Worm (Caenorhabditis elegans): ENCODE data around the gene ZC15.5.

Gene ZC15.5

DNA sequence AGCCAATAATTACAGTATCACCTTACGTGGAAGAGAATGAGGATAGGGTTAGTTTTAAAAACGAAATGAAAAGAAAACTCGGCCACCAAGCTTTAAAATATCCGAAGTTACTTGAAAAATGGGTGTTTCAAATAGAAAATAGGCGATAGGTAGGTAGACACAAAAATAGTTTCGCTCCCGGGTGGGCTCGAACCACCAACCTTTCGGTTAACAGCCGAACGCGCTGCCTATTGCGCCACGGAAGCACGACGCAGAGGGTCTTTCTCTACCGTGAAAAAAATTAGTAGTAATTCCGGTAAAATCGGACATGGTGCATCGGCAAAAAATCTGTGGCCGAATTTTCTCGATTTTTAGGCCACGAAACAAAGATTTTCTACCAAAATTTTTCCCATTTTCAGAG lies 49.9 kb downstream of the ZC15.5 start:
- TF ChIP-seq F57C9.4 (tag; optimal IDR thresholded peaks at IDR 0.05), result no peak
- no peak for TF ChIP-seq tbx-9 (tag; optimal IDR thresholded peaks at IDR 0.05; ENCODE audit: borderline replicate concordance)
- TF ChIP-seq attf-3 (GFP tag; conservative IDR thresholded peaks at IDR 0.05), result no peak
- no peak for TF ChIP-seq hlh-12 (tag; optimal IDR thresholded peaks at IDR 0.05)
- TF ChIP-seq ztf-25 (GFP tag; IDR thresholded peaks at IDR 0.05), result 0 out of 2 replicates have a peak, but pooled peaks have one; percentile 31
- TF ChIP-seq Y67H2A.10 (GFP tag; conservative IDR thresholded peaks at IDR 0.05), result no peak
- peak; percentile 83 for TF ChIP-seq tbp1 (GFP tag; optimal IDR thresholded peaks at IDR 0.05)
- peak; percentile 67 for TF ChIP-seq him-1 (tag; optimal IDR thresholded peaks at IDR 0.05)
- peak; percentile 4 for TF ChIP-seq die-1 (tag; optimal IDR thresholded peaks at IDR 0.05)
- TF ChIP-seq B0261.1 (tag; optimal IDR thresholded peaks at IDR 0.05), result peak; percentile 63
- TF ChIP-seq nhr-90 (tag; optimal IDR thresholded peaks at IDR 0.05), result peak; percentile 10
- no peak for TF ChIP-seq akir-1 (GFP tag; optimal IDR thresholded peaks at IDR 0.05)
- TF ChIP-seq sdz-38 (tag; optimal IDR thresholded peaks at IDR 0.05), result no peak
- TF ChIP-seq ekl-4 (GFP tag; IDR thresholded peaks at IDR 0.05), result no peak
- TF ChIP-seq sea-2 (GFP tag; IDR thresholded peaks at IDR 0.05), result no peak
- TF ChIP-seq B0336.3 (GFP tag; IDR thresholded peaks at IDR 0.05), result no peak
- TF ChIP-seq hmg-1.2 (GFP tag; IDR thresholded peaks at IDR 0.05), result 0 out of 2 replicates have a peak, but pooled peaks have one; percentile 25
- TF ChIP-seq bed-1 (GFP tag; IDR thresholded peaks at IDR 0.05), result no peak
- peak; percentile 54; the same call in 1 of the 2 replicates for TF ChIP-seq D2030.7 (GFP tag; IDR thresholded peaks at IDR 0.05)
- TF ChIP-seq ceh-91 (GFP tag; IDR thresholded peaks at IDR 0.05), result no peak
- no peak for TF ChIP-seq zfh-2 (GFP tag; conservative IDR thresholded peaks at IDR 0.05)
- peak; percentile 52 for TF ChIP-seq rpc-1 (optimal IDR thresholded peaks at IDR 0.05)
- peak; percentile 73 for TF ChIP-seq rpc-1 (tag; optimal IDR thresholded peaks at IDR 0.05)
- TF ChIP-seq ets-4 (GFP tag; optimal IDR thresholded peaks at IDR 0.05), result no peak
- no peak for TF ChIP-seq cebp-1 (GFP tag; IDR thresholded peaks at IDR 0.05)
- no peak for TF ChIP-seq cebp-1 (tag; optimal IDR thresholded peaks at IDR 0.05)
- no peak for TF ChIP-seq pha-4 (tag; optimal IDR thresholded peaks at IDR 0.05)
- no peak for TF ChIP-seq ceh-40 (GFP tag; IDR thresholded peaks at IDR 0.05)

All from whole organism, young adult.